Fruit fly (Drosophila melanogaster): ENCODE data around the gene CG42717.
A peak's percentile ranks its signal among the peaks of the same experiment; 100 is the strongest.

The CG42717 gene

DNA sequence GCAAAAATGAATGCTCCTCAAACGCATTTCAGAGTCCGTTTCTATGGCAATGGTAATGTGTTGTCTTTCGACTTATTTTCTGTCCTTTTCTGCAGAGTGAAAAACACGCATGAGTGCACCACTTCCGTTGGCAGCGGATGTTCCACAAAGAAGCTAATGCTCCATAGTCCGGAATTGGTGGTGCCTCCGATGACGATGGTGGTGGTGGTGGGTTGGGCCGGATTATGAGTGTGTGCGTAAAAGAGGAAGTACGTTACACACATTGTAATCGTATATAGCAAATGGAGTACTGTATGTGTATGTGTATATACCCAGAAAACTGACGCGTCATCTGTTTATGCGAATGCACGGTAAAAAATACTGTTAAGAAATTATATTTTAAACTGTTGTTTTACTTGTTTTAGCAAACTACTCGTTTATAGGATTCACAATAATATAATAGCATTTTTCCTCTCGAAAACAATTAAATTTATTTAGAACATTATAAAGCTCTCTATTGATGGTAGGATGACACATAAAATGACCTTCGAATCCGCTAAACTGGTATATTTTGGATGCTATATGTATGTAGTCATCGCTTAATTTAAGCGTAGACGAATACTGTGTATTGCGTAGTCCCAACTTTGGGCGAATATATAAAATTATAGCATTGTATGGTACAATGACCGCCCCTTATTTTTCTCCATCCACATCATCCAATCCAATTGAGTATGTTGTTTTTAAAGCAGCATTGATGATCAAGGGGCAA, 12.3 kb upstream of the CG42717 start (continued):
- TF ChIP-seq sug (tag; optimal IDR thresholded peaks at IDR 0.05), result no peak
- TF ChIP-seq CG8290 (GFP tag; optimal IDR thresholded peaks at IDR 0.05), result no peak
- TF ChIP-seq CG8290 (tag; optimal IDR thresholded peaks at IDR 0.05), result peak in 1 of 2 experiments; percentile 44
- TF ChIP-seq Bgb (GFP tag; IDR thresholded peaks at IDR 0.05; ENCODE audit: partially characterized antibody), result no peak
- TF ChIP-seq CG11085 (GFP tag; IDR thresholded peaks at IDR 0.05), result no peak
- no peak for TF ChIP-seq CG14860 (GFP tag; IDR thresholded peaks at IDR 0.05; ENCODE audit: partially characterized antibody)
- no peak for TF ChIP-seq CG12104 (GFP tag; optimal IDR thresholded peaks at IDR 0.05)
- no peak for TF ChIP-seq TFAM (GFP tag; optimal IDR thresholded peaks at IDR 0.05)
- peak; percentile 64 for TF ChIP-seq lab (GFP tag; optimal IDR thresholded peaks at IDR 0.05)
- TF ChIP-seq CG12219 (GFP tag; optimal IDR thresholded peaks at IDR 0.05), result no peak
- no peak for TF ChIP-seq btn (GFP tag; optimal IDR thresholded peaks at IDR 0.05)
- no peak for TF ChIP-seq CG43689 (GFP tag; IDR thresholded peaks at IDR 0.05)
- TF ChIP-seq Scr (GFP tag; IDR thresholded peaks at IDR 0.05; ENCODE audit: partially characterized antibody), result no peak
- peak; percentile 72 for TF ChIP-seq ara (GFP tag; IDR thresholded peaks at IDR 0.05)
- TF ChIP-seq CG17359 (tag; optimal IDR thresholded peaks at IDR 0.05), result peak; percentile 23
- no peak for TF ChIP-seq pho (GFP tag; optimal IDR thresholded peaks at IDR 0.05)
- peak; percentile 4; the same call in 2 of the 3 replicates for TF ChIP-seq row (GFP tag; IDR thresholded peaks at IDR 0.05)
- no peak for TF ChIP-seq lilli (GFP tag; optimal IDR thresholded peaks at IDR 0.05)
- TF ChIP-seq Ets97D (GFP tag; optimal IDR thresholded peaks at IDR 0.05), result no peak
- TF ChIP-seq CG6654 (GFP tag; optimal IDR thresholded peaks at IDR 0.05), result peak; percentile 4
- peak; percentile 30 for TF ChIP-seq Max (GFP tag; optimal IDR thresholded peaks at IDR 0.05)
- no peak for TF ChIP-seq CG16779 (GFP tag; IDR thresholded peaks at IDR 0.05)
- TF ChIP-seq bcd (GFP tag; optimal IDR thresholded peaks at IDR 0.05), result no peak
- TF ChIP-seq rib (GFP tag; IDR thresholded peaks at IDR 0.05), result no peak
- TF ChIP-seq CG8388 (GFP tag; optimal IDR thresholded peaks at IDR 0.05), result peak; percentile 60
- no peak for TF ChIP-seq CG13287 (GFP tag; IDR thresholded peaks at IDR 0.05; ENCODE audit: partially characterized antibody)
- no peak for TF ChIP-seq crc (GFP tag; optimal IDR thresholded peaks at IDR 0.05)
- no peak for TF ChIP-seq sima (GFP tag; optimal IDR thresholded peaks at IDR 0.05)
- no peak for TF ChIP-seq az2 (GFP tag; optimal IDR thresholded peaks at IDR 0.05)
- peak; percentile 9 for TF ChIP-seq tin (GFP tag; optimal IDR thresholded peaks at IDR 0.05)
- peak; percentile 68 for TF ChIP-seq dmrt99B (tag; optimal IDR thresholded peaks at IDR 0.05)
- peak; percentile 22; the same call in 1 of the 2 replicates for TF ChIP-seq CG7372 (GFP tag; IDR thresholded peaks at IDR 0.05)
- TF ChIP-seq otp (GFP tag; IDR thresholded peaks at IDR 0.05), result no peak
- TF ChIP-seq sd (tag; optimal IDR thresholded peaks at IDR 0.05), result no peak
- peak; percentile 22 for TF ChIP-seq CG13424 (tag; optimal IDR thresholded peaks at IDR 0.05)
- TF ChIP-seq E2f1 (GFP tag; IDR thresholded peaks at IDR 0.05), result peak; percentile 58
- peak; percentile 59 for TF ChIP-seq Hmr (GFP tag; optimal IDR thresholded peaks at IDR 0.05)
- peak; percentile 27 for TF ChIP-seq Abd-B (GFP tag; optimal IDR thresholded peaks at IDR 0.05)
- peak; percentile 42; the same call in 1 of the 2 replicates for TF ChIP-seq CG11696 (GFP tag; IDR thresholded peaks at IDR 0.05)
- TF ChIP-seq gem (tag; optimal IDR thresholded peaks at IDR 0.05), result peak; percentile 84
- TF ChIP-seq CG2889 (GFP tag; IDR thresholded peaks at IDR 0.05), result no peak
- peak; percentile 24 for TF ChIP-seq pnt (GFP tag; optimal IDR thresholded peaks at IDR 0.05)
- no peak for TF ChIP-seq pb (GFP tag; optimal IDR thresholded peaks at IDR 0.05)
- TF ChIP-seq Aef1 (GFP tag; IDR thresholded peaks at IDR 0.05), result peak; percentile 34; the same call in 2 of the 3 replicates
- no peak for TF ChIP-seq CG4328 (GFP tag; optimal IDR thresholded peaks at IDR 0.05)
- TF ChIP-seq pan (optimal IDR thresholded peaks at IDR 0.05), result no peak
- TF ChIP-seq pan (GFP tag; optimal IDR thresholded peaks at IDR 0.05 in 1 of 2, IDR thresholded peaks at IDR 0.05 in 1 of 2), result peak in 1 of 2 experiments; percentile 69
- TF ChIP-seq Eip74EF (GFP tag; optimal IDR thresholded peaks at IDR 0.05), result peak in 1 of 2 experiments; percentile 58
- no peak for TF ChIP-seq gsb (GFP tag; IDR thresholded peaks at IDR 0.05)
- no peak for TF ChIP-seq YL-1 (GFP tag; optimal IDR thresholded peaks at IDR 0.05)

Data from whole organism, embryonic.